Worm (Caenorhabditis elegans): Measurements from ENCODE around the gene W02H5.2.

ce11 chrV:2601817-2602216 lies 37.3 kb upstream of the W02H5.2 start:
- TF ChIP-seq K09A11.1 (tag; optimal IDR thresholded peaks at IDR 0.05; ENCODE audit: insufficient read depth) (no peak), rnt-1 (tag; optimal IDR thresholded peaks at IDR 0.05) (no peak), npax-4 (tag; optimal IDR thresholded peaks at IDR 0.05) (no peak), elt-4 (tag; optimal IDR thresholded peaks at IDR 0.05) (no peak), dve-1 (tag; optimal IDR thresholded peaks at IDR 0.05) (no peak), lim-6 (tag; optimal IDR thresholded peaks at IDR 0.05) (no peak), C38D4.7 (GFP tag; optimal IDR thresholded peaks at IDR 0.05) (no peak), dmd-4 (tag; optimal IDR thresholded peaks at IDR 0.05; ENCODE audit: borderline replicate concordance) (no peak), gmeb-2 (tag; optimal IDR thresholded peaks at IDR 0.05) (no peak), eyg-1 (tag; optimal IDR thresholded peaks at IDR 0.05) (no peak), nhr-11 (tag; optimal IDR thresholded peaks at IDR 0.05) (no peak)
